Worm (Caenorhabditis elegans): ENCODE results near the gene scl-20.

The scl-20 gene

DNA sequence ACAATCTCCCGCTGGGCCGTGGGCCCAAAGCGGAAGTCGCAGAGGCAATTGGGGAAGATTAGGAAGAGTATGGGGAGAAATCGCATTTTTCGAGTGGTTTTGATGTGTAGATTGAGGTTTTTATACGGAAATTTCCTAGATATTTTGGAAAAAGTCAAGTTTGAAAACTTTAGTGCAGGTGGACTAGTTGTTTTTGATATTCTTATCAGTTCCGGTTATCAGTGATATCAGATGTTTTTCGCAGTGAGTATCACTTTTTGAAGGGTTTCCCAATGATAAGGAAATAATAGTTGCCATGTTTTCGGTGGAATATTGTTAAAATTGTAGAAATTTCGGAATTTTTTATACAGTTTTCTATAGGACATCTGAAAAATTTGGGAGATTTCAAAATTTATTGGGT, at the start of gene scl-20:
Gene scl-20, minus strand, starts transcription at position 101 of the 400 bp plus-strand sequence.
- no peak for TF ChIP-seq nhr-11 (tag; optimal IDR thresholded peaks at IDR 0.05)
- TF ChIP-seq fax-1 (tag; optimal IDR thresholded peaks at IDR 0.05): no peak
- TF ChIP-seq unc-86 (tag; optimal IDR thresholded peaks at IDR 0.05): no peak
- TF ChIP-seq ets-4 (tag; optimal IDR thresholded peaks at IDR 0.05): no peak
- TF ChIP-seq odd-2 (tag; optimal IDR thresholded peaks at IDR 0.05): no peak
- no peak for TF ChIP-seq ceh-34 (tag; optimal IDR thresholded peaks at IDR 0.05)
- TF ChIP-seq pat-9 (tag; optimal IDR thresholded peaks at IDR 0.05): no peak
- no peak for TF ChIP-seq K09A11.1 (tag; optimal IDR thresholded peaks at IDR 0.05; ENCODE audit: insufficient read depth)
- TF ChIP-seq elt-2 (tag; optimal IDR thresholded peaks at IDR 0.05): peak; percentile 80

DNA sequence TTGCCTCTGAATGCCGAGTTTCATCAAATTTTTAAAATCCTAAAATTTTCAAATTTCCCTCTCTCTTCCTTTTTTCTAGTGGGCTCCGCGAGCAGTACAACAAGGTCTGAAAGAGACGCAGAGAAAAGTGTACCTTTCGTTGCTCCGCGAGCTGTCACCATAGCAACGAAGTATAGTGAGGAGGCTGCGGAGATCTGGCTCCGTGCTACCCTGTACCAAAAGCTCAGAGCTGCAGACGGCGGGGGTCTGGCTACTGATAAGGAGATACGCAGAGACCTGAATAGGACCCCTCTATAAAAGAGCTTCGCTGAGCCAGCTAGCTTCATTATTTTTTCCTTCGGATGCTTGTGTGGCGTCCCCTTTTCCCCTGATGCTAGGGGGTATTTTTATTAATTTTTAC, 49.2 kb upstream of the scl-20 start, which contains the start of gene Y17D7B.10:
Gene Y17D7B.10, plus strand, starts transcription at position 243 of the 400 bp plus-strand sequence.
- TF ChIP-seq ref-2 (tag; optimal IDR thresholded peaks at IDR 0.05) (no peak), eyg-1 (tag; optimal IDR thresholded peaks at IDR 0.05) (no peak), ceh-14 (tag; optimal IDR thresholded peaks at IDR 0.05) (no peak), nhr-232 (tag; optimal IDR thresholded peaks at IDR 0.05) (no peak), rnt-1 (tag; optimal IDR thresholded peaks at IDR 0.05) (no peak), ets-4 (tag; optimal IDR thresholded peaks at IDR 0.05) (no peak), dmd-4 (tag; optimal IDR thresholded peaks at IDR 0.05; ENCODE audit: borderline replicate concordance) (no peak), lim-6 (tag; optimal IDR thresholded peaks at IDR 0.05) (no peak), che-1 (tag; optimal IDR thresholded peaks at IDR 0.05) (no peak), T23F11.4 (GFP tag; optimal IDR thresholded peaks at IDR 0.05) (no peak), odd-2 (tag; optimal IDR thresholded peaks at IDR 0.05) (no peak), hlh-30 (tag; optimal IDR thresholded peaks at IDR 0.05; ENCODE audit: insufficient read depth) (no peak), pros-1 (tag; optimal IDR thresholded peaks at IDR 0.05) (no peak), ahr-1 (tag; optimal IDR thresholded peaks at IDR 0.05) (no peak)

DNA sequence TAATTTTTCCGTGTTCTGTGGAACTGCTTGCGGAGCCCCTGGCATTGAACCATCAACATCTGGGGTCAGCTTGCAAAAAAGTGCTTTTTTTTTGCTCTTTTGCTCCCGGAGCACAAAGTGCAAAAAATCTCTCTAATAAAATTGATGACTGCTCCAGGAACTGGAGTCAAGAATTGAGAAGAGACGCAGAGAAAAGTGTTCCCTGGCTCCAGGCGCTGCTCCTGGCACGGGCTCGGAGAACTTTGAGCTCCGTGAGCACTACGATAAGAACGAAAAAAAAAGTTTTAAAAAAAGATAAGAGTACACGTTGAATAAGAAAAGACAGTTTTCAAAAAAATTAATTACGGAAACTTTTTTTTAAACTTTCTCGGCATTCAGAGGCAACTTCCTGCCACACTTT, 48.5 kb upstream of the scl-20 start:
- TF ChIP-seq unc-42 (tag; optimal IDR thresholded peaks at IDR 0.05) (no peak), npax-4 (tag; optimal IDR thresholded peaks at IDR 0.05) (no peak), hlh-6 (tag; optimal IDR thresholded peaks at IDR 0.05) (no peak), pag-3 (tag; optimal IDR thresholded peaks at IDR 0.05; ENCODE audit: borderline replicate concordance) (no peak), dmd-4 (tag; optimal IDR thresholded peaks at IDR 0.05; ENCODE audit: borderline replicate concordance) (no peak), rnt-1 (tag; optimal IDR thresholded peaks at IDR 0.05) (no peak), K02D7.2 (tag; optimal IDR thresholded peaks at IDR 0.05) (no peak)

DNA sequence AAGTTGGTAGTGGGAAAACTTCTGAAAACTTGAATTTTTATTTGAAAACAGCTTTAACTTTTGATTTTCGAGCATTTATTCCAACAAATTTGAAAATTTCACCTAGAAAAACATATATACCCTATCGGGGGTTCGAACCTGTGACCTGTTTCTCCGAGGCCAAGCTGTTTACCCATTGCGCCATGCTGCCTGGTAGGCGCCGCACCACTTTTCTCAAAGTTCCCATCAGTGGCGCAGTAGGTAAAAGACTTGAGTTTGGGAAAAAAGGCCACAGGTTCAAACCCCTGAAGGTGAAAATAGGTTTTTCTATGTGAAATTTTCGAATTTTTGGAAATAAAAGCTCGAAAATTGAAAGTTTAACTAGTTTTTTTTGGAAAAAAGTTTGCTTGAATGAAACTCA, 46.3 kb upstream of the scl-20 start:
- TF ChIP-seq ceh-18 (tag; optimal IDR thresholded peaks at IDR 0.05) (no peak), che-1 (tag; optimal IDR thresholded peaks at IDR 0.05) (no peak), T23F11.4 (GFP tag; optimal IDR thresholded peaks at IDR 0.05) (no peak), ref-2 (tag; optimal IDR thresholded peaks at IDR 0.05) (no peak), ceh-48 (tag; optimal IDR thresholded peaks at IDR 0.05) (no peak), nhr-232 (tag; optimal IDR thresholded peaks at IDR 0.05) (no peak), fax-1 (tag; optimal IDR thresholded peaks at IDR 0.05) (no peak), ceh-9 (tag; optimal IDR thresholded peaks at IDR 0.05) (no peak), K02D7.2 (tag; optimal IDR thresholded peaks at IDR 0.05) (no peak), ceh-6 (GFP tag; optimal IDR thresholded peaks at IDR 0.05) (no peak), unc-86 (tag; optimal IDR thresholded peaks at IDR 0.05) (no peak), hlh-30 (tag; optimal IDR thresholded peaks at IDR 0.05; ENCODE audit: insufficient read depth) (no peak), ahr-1 (tag; optimal IDR thresholded peaks at IDR 0.05) (no peak), hlh-6 (tag; optimal IDR thresholded peaks at IDR 0.05) (no peak), hlh-15 (tag; optimal IDR thresholded peaks at IDR 0.05) (no peak), tbx-2 (tag; optimal IDR thresholded peaks at IDR 0.05) (no peak), odd-2 (tag; optimal IDR thresholded peaks at IDR 0.05) (no peak), ceh-34 (tag; optimal IDR thresholded peaks at IDR 0.05) (no peak)

DNA sequence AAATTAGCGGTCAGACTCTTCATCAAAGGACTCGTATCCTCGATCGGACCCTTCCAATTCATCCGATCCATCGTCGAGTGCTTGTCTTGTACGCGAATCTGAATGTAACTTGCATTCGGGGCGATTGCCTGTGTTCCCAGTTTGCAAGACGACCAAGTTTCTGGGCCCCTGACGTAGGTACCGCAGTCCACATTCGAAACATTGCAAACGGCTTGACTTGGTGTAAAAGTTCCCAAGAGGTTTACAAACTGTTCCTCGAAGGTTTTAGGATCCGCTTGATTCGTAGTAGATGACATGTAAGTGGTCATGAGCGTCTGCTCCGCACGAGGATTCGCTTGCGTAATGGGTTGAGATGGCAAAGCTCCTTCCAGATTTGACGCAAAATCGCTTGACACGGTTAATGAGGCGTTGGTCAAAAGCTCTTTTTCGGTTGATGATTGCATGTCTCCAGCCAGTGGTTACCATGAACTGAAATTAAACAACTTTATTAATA, 42.0 kb upstream of the scl-20 start, which contains the start of gene Y17D7B.4:
Gene Y17D7B.4, minus strand, starts transcription at position 443 of the 493 bp plus-strand sequence.
- TF ChIP-seq unc-42 (tag; optimal IDR thresholded peaks at IDR 0.05) (no peak), pat-9 (tag; optimal IDR thresholded peaks at IDR 0.05) (no peak), zip-5 (tag; optimal IDR thresholded peaks at IDR 0.05) (no peak), Y22D7AL.16 (tag; optimal IDR thresholded peaks at IDR 0.05) (no peak), hlh-13 (GFP tag; optimal IDR thresholded peaks at IDR 0.05) (no peak), nhr-11 (tag; optimal IDR thresholded peaks at IDR 0.05) (no peak), pha-2 (tag; optimal IDR thresholded peaks at IDR 0.05) (no peak), fkh-10 (GFP tag; optimal IDR thresholded peaks at IDR 0.05) (no peak), ceh-22 (tag; optimal IDR thresholded peaks at IDR 0.05) (no peak), elt-4 (tag; optimal IDR thresholded peaks at IDR 0.05) (no peak)
